Worm (Caenorhabditis elegans) whole organism, L3 larva: ENCODE data around the gene K07F5.7.

Experiments
- lin-15B ChIP-seq: fragments of 150-350 bp; optimal IDR thresholded peaks from 2 replicates; lab custom pipeline; 2014; ENCODE audit warnings: missing biosample characterization, missing genetic modification characterization
- unc-39 ChIP-seq: sonication (generic microtip); optimal IDR thresholded peaks from 4 replicates; lab custom pipeline; 2017; ENCODE audit warnings: missing biosample characterization, missing genetic modification characterization

ce11 chrIV:9801418-9801817 is 46.6 kb downstream of the K07F5.7 start:
- TF ChIP-seq unc-39 (tag; lab: Kevin White, UChicago): no peak
- TF ChIP-seq lin-15B: no peak
